Worm (Caenorhabditis elegans): ENCODE measurements around the gene T23G4.2.

The T23G4.2 gene

ce11 chrIV:13699384-13699788, 10.0 kb upstream of the T23G4.2 start:
- TF ChIP-seq nhr-47 (tag; optimal IDR thresholded peaks at IDR 0.05) (no peak), fkh-4 (tag; optimal IDR thresholded peaks at IDR 0.05; ENCODE audit: borderline replicate concordance) (peak; percentile 59), pag-3 (tag; optimal IDR thresholded peaks at IDR 0.05; ENCODE audit: borderline replicate concordance, insufficient read depth) (peak; percentile 6), dsc-1 (tag; optimal IDR thresholded peaks at IDR 0.05) (peak; percentile 93), ceh-88 (GFP tag; IDR thresholded peaks at IDR 0.05) (no peak), C04F5.9 (tag; optimal IDR thresholded peaks at IDR 0.05) (no peak), mab-9 (GFP tag; IDR thresholded peaks at IDR 0.05) (peak; percentile 79), vab-15 (tag; optimal IDR thresholded peaks at IDR 0.05) (no peak), swsn-7 (tag; optimal IDR thresholded peaks at IDR 0.05) (peak; percentile 7), snu-23 (GFP tag; optimal IDR thresholded peaks at IDR 0.05) (peak; percentile 13), ztf-11 (tag; optimal IDR thresholded peaks at IDR 0.05) (peak in 1 of 2 experiments; percentile 53), egl-13 (tag; optimal IDR thresholded peaks at IDR 0.05) (no peak), egl-27 (tag; optimal IDR thresholded peaks at IDR 0.05) (peak in 1 of 2 experiments; percentile 39), sox-4 (tag; optimal IDR thresholded peaks at IDR 0.05) (no peak), nhr-71 (tag; optimal IDR thresholded peaks at IDR 0.05) (peak; percentile 68), fkh-10 (GFP tag; optimal IDR thresholded peaks at IDR 0.05) (no peak), tbx-2 (tag; optimal IDR thresholded peaks at IDR 0.05) (peak; percentile 50), irx-1 (tag; optimal IDR thresholded peaks at IDR 0.05) (peak; percentile 30), mep-1 (tag; optimal IDR thresholded peaks at IDR 0.05) (peak; percentile 17), ceh-90 (tag; optimal IDR thresholded peaks at IDR 0.05) (no peak), nhr-19 (GFP tag; conservative IDR thresholded peaks at IDR 0.05) (0 out of 2 replicates have a peak, but pooled peaks have one; percentile 17), lsy-2 (tag; optimal IDR thresholded peaks at IDR 0.05) (peak in 1 of 2 experiments; percentile 31), lin-14 (GFP tag; optimal IDR thresholded peaks at IDR 0.05) (peak; percentile 86), lin-39 (tag; optimal IDR thresholded peaks at IDR 0.05) (peak; percentile 83), nhr-85 (tag) (peak; percentile 74), nhr-20 (tag; optimal IDR thresholded peaks at IDR 0.05) (no peak), blmp-1 (tag; optimal IDR thresholded peaks at IDR 0.05) (peak; percentile 21), rnt-1 (tag; optimal IDR thresholded peaks at IDR 0.05) (peak; percentile 85)

- TF ChIP-seq dsc-1 (tag; optimal IDR thresholded peaks at IDR 0.05) (no peak), alr-1 (tag; optimal IDR thresholded peaks at IDR 0.05; ENCODE audit: borderline replicate concordance) (no peak), unc-30 (tag; optimal IDR thresholded peaks at IDR 0.05) (no peak), lir-3 (tag; optimal IDR thresholded peaks at IDR 0.05; ENCODE audit: poor library complexity) (no peak), unc-130 (tag; optimal IDR thresholded peaks at IDR 0.05) (no peak), nhr-76 (tag; optimal IDR thresholded peaks at IDR 0.05) (no peak), ceh-82 (tag; optimal IDR thresholded peaks at IDR 0.05) (no peak)
These were observed 9.2 kb upstream of the T23G4.2 start, which contains the start of gene T23G4.127 for ce11 chrIV:13698603-13699002. Gene T23G4.127 (minus strand): TSS chrIV:13698703.

DNA sequence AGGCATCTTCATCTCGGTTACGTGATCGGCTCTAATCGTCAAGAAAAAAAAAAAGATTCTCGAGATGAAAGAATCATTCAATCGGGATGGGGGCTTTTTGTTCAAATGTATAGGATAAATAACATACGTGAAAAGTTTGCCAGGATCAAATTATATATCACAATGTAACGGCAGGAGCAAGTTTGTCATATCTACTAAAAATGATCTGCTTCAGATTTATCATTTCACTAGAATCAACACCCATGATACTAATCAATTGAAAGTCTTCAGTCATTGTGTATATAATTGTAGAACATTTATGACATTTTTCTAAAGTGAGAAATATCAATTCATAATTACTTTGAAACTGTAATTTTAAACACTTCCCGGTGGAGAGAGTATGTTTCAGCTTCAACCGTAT, 7.5 kb upstream of the T23G4.2 start:
- TF ChIP-seq rnt-1 (tag; optimal IDR thresholded peaks at IDR 0.05): peak; percentile 45
- no peak for TF ChIP-seq F16B12.6 (tag; optimal IDR thresholded peaks at IDR 0.05)
- TF ChIP-seq xbp-1 (tag; optimal IDR thresholded peaks at IDR 0.05): no peak
- no peak for TF ChIP-seq lir-3 (tag; optimal IDR thresholded peaks at IDR 0.05; ENCODE audit: poor library complexity)
- no peak for TF ChIP-seq nhr-84 (tag; optimal IDR thresholded peaks at IDR 0.05)
- TF ChIP-seq dpl-1 (GFP tag; optimal IDR thresholded peaks at IDR 0.05): no peak
- TF ChIP-seq jun-1 (tag; optimal IDR thresholded peaks at IDR 0.05): no peak
- TF ChIP-seq dsc-1 (tag; optimal IDR thresholded peaks at IDR 0.05): peak; percentile 42

Data from whole organism, L1 larva.